Fruit fly (Drosophila melanogaster): ENCODE results near the gene Prosbeta2R1.

The Prosbeta2R1 gene

dm6 chrX:5766732-5767131 lies 42.0 kb upstream of the Prosbeta2R1 start:
- TF ChIP-seq N (GFP tag; optimal IDR thresholded peaks at IDR 0.05) (peak; percentile 63), fru (GFP tag; optimal IDR thresholded peaks at IDR 0.05) (no peak), Vsx2 (GFP tag; optimal IDR thresholded peaks at IDR 0.05; ENCODE audit: partially characterized antibody) (no peak), pan (optimal IDR thresholded peaks at IDR 0.05) (no peak), dmrt93B (GFP tag; optimal IDR thresholded peaks at IDR 0.05) (no peak), Myc (optimal IDR thresholded peaks at IDR 0.05) (peak; percentile 82), CrebA (GFP tag; optimal IDR thresholded peaks at IDR 0.05; ENCODE audit: borderline replicate concordance) (no peak), Abd-B (GFP tag; optimal IDR thresholded peaks at IDR 0.05) (no peak), foxo (GFP tag; optimal IDR thresholded peaks at IDR 0.05) (no peak)

- TF ChIP-seq tai (GFP tag; optimal IDR thresholded peaks at IDR 0.05) (no peak), Dif (GFP tag; optimal IDR thresholded peaks at IDR 0.05; ENCODE audit: partially characterized antibody) (no peak), Hr78 (GFP tag; optimal IDR thresholded peaks at IDR 0.05) (no peak), Abd-B (GFP tag; optimal IDR thresholded peaks at IDR 0.05) (no peak), CG32264 (GFP tag; optimal IDR thresholded peaks at IDR 0.05) (no peak), Sp1 (GFP tag; optimal IDR thresholded peaks at IDR 0.05) (peak; percentile 16), Myc (optimal IDR thresholded peaks at IDR 0.05) (no peak), h (GFP tag; optimal IDR thresholded peaks at IDR 0.05) (no peak), psq (GFP tag; optimal IDR thresholded peaks at IDR 0.05) (peak; percentile 12), dmrt93B (GFP tag; optimal IDR thresholded peaks at IDR 0.05) (no peak), woc (GFP tag; optimal IDR thresholded peaks at IDR 0.05) (no peak), Vsx2 (GFP tag; optimal IDR thresholded peaks at IDR 0.05; ENCODE audit: partially characterized antibody) (peak; percentile 15)
Observed at dm6 chrX:5768602-5769251, 40.0 kb upstream of the Prosbeta2R1 start.

- TF ChIP-seq fru (GFP tag; optimal IDR thresholded peaks at IDR 0.05), result no peak
- no peak for TF ChIP-seq pan (optimal IDR thresholded peaks at IDR 0.05)
- TF ChIP-seq CG9705 (GFP tag; optimal IDR thresholded peaks at IDR 0.05), result no peak
- no peak for TF ChIP-seq Dfd (GFP tag; optimal IDR thresholded peaks at IDR 0.05)
- no peak for TF ChIP-seq HLH106 (tag; optimal IDR thresholded peaks at IDR 0.05)
- no peak for TF ChIP-seq CrebA (GFP tag; optimal IDR thresholded peaks at IDR 0.05; ENCODE audit: borderline replicate concordance)
- no peak for TF ChIP-seq rgr (GFP tag; optimal IDR thresholded peaks at IDR 0.05)
- no peak for TF ChIP-seq Sp1 (GFP tag; optimal IDR thresholded peaks at IDR 0.05)
- no peak for TF ChIP-seq dsf (GFP tag; optimal IDR thresholded peaks at IDR 0.05; ENCODE audit: borderline replicate concordance)
- TF ChIP-seq GATAd (GFP tag; optimal IDR thresholded peaks at IDR 0.05), result no peak
- no peak for TF ChIP-seq Abd-B (GFP tag; optimal IDR thresholded peaks at IDR 0.05)
- no peak for TF ChIP-seq tai (GFP tag; optimal IDR thresholded peaks at IDR 0.05)
- no peak for TF ChIP-seq Vsx2 (GFP tag; optimal IDR thresholded peaks at IDR 0.05; ENCODE audit: partially characterized antibody)
- no peak for TF ChIP-seq woc (GFP tag; optimal IDR thresholded peaks at IDR 0.05)
- TF ChIP-seq Hr83 (GFP tag; optimal IDR thresholded peaks at IDR 0.05; ENCODE audit: poor library complexity, severe bottlenecking), result no peak
- TF ChIP-seq brk (GFP tag; optimal IDR thresholded peaks at IDR 0.05), result no peak
- no peak for TF ChIP-seq foxo (GFP tag; optimal IDR thresholded peaks at IDR 0.05)
Observed at dm6 chrX:5770730-5771181, 38.0 kb upstream of the Prosbeta2R1 start, which contains the start of gene CG3097. TSS of gene CG3097 (minus strand) at chrX:5770780.

dm6 chrX:5772409-5772808 lies 36.3 kb upstream of the Prosbeta2R1 start:
- TF ChIP-seq CrebA (GFP tag; optimal IDR thresholded peaks at IDR 0.05; ENCODE audit: borderline replicate concordance) (no peak), Dfd (GFP tag; optimal IDR thresholded peaks at IDR 0.05) (no peak), br (GFP tag; optimal IDR thresholded peaks at IDR 0.05) (no peak), ey (GFP tag; optimal IDR thresholded peaks at IDR 0.05) (no peak), Jra (GFP tag; optimal IDR thresholded peaks at IDR 0.05) (no peak), psq (GFP tag; optimal IDR thresholded peaks at IDR 0.05) (no peak), dl (GFP tag; optimal IDR thresholded peaks at IDR 0.05; ENCODE audit: insufficient read depth in 1 of 2, partially characterized antibody in 2 of 2) (no peak), dsf (GFP tag; optimal IDR thresholded peaks at IDR 0.05; ENCODE audit: borderline replicate concordance) (no peak), OdsH (GFP tag; optimal IDR thresholded peaks at IDR 0.05) (no peak), Sp1 (GFP tag; optimal IDR thresholded peaks at IDR 0.05) (no peak), N (GFP tag; optimal IDR thresholded peaks at IDR 0.05) (no peak), jim (GFP tag; optimal IDR thresholded peaks at IDR 0.05) (no peak), Hr78 (GFP tag; optimal IDR thresholded peaks at IDR 0.05) (no peak), woc (GFP tag; optimal IDR thresholded peaks at IDR 0.05) (no peak), foxo (GFP tag; optimal IDR thresholded peaks at IDR 0.05) (no peak), sv (GFP tag; optimal IDR thresholded peaks at IDR 0.05) (no peak), CG9705 (GFP tag; optimal IDR thresholded peaks at IDR 0.05) (no peak), Mio (GFP tag; optimal IDR thresholded peaks at IDR 0.05) (no peak), Dif (GFP tag; optimal IDR thresholded peaks at IDR 0.05; ENCODE audit: partially characterized antibody) (no peak), pan (optimal IDR thresholded peaks at IDR 0.05) (no peak)

Measured in whole organism, wandering third instar larva.